Worm (Caenorhabditis elegans) whole organism, late embryonic: Measurements from ENCODE around the gene T10D4.7.

ENCODE experiments used
- C08G9.2 ChIP-seq: sonication (generic microtip); optimal IDR thresholded peaks from 2 replicates; lab custom pipeline; 2016; ENCODE audit warnings: mild to moderate bottlenecking, missing genetic modification characterization, moderate library complexity, missing compliant biosample characterization
- C38D4.7 ChIP-seq: fragments of 200-800 bp; sonication (Bioruptor generic); optimal IDR thresholded peaks from 2 replicates; lab custom pipeline; 2018; ENCODE audit warnings: mild to moderate bottlenecking, missing genetic modification characterization, moderate library complexity, missing compliant biosample characterization
- F13H6.1 ChIP-seq: sonication (generic microtip); optimal IDR thresholded peaks from 2 replicates; lab custom pipeline; 2016; ENCODE audit warnings: missing genetic modification characterization, missing compliant biosample characterization
- K02D7.2 ChIP-seq: sonication (generic microtip); optimal IDR thresholded peaks from 2 replicates; lab custom pipeline; 2017; ENCODE audit warnings: mild to moderate bottlenecking, missing genetic modification characterization, missing compliant biosample characterization
- T23F11.4 ChIP-seq: fragments of 200-800 bp; sonication (Bioruptor generic); optimal IDR thresholded peaks from 2 replicates; lab custom pipeline; 2018; ENCODE audit warnings: mild to moderate bottlenecking, missing genetic modification characterization, missing compliant biosample characterization
- ahr-1 ChIP-seq: sonication (generic microtip); optimal IDR thresholded peaks from 2 replicates; lab custom pipeline; 2016; ENCODE audit warnings: missing genetic modification characterization, missing compliant biosample characterization
- ceh-14 ChIP-seq: sonication (generic microtip); optimal IDR thresholded peaks from 2 replicates; lab custom pipeline; 2016; ENCODE audit warnings: missing genotype, missing genetic modification characterization, missing compliant biosample characterization
- ceh-18 ChIP-seq: sonication (generic microtip); optimal IDR thresholded peaks from 2 replicates; lab custom pipeline; 2016; ENCODE audit warnings: missing genetic modification characterization, missing compliant biosample characterization
- ceh-19 ChIP-seq: fragments of 200-800 bp; sonication (Bioruptor generic); optimal IDR thresholded peaks from 2 replicates; lab custom pipeline; 2018; ENCODE audit warnings: mild to moderate bottlenecking, missing genetic modification characterization, missing compliant biosample characterization
- ceh-2 ChIP-seq: sonication (generic microtip); optimal IDR thresholded peaks from 2 replicates; lab custom pipeline; 2016; ENCODE audit warnings: missing genotype, missing genetic modification characterization, missing compliant biosample characterization
- ceh-24 ChIP-seq: sonication (generic microtip); optimal IDR thresholded peaks from 2 replicates; lab custom pipeline; 2016; ENCODE audit warnings: mild to moderate bottlenecking, missing genetic modification characterization, missing compliant biosample characterization
- ceh-31 ChIP-seq: sonication (generic microtip); optimal IDR thresholded peaks from 2 replicates; lab custom pipeline; 2016; ENCODE audit warnings: missing genetic modification characterization, missing compliant biosample characterization
- ceh-34 ChIP-seq: sonication (generic microtip); optimal IDR thresholded peaks from 2 replicates; lab custom pipeline; 2016; ENCODE audit warnings: mild to moderate bottlenecking, missing genetic modification characterization, missing compliant biosample characterization
- ceh-6 ChIP-seq: fragments of 200-800 bp; sonication (Bioruptor generic); optimal IDR thresholded peaks from 2 replicates; lab custom pipeline; 2018; ENCODE audit warnings: mild to moderate bottlenecking, missing genetic modification characterization, missing compliant biosample characterization
- che-1 ChIP-seq: sonication (generic microtip); optimal IDR thresholded peaks from 2 replicates; lab custom pipeline; 2016; ENCODE audit warnings: mild to moderate bottlenecking, missing genetic modification characterization, missing compliant biosample characterization
- dve-1 ChIP-seq: sonication (generic microtip); optimal IDR thresholded peaks from 2 replicates; lab custom pipeline; 2017; ENCODE audit warnings: antibody characterized with exemption, mild to moderate bottlenecking, missing genetic modification characterization, missing compliant biosample characterization
- elt-2 ChIP-seq: sonication (generic microtip); optimal IDR thresholded peaks from 2 replicates; lab custom pipeline; 2016; ENCODE audit warnings: missing genetic modification reagents, missing genetic modification characterization, missing compliant biosample characterization
- ets-4 ChIP-seq: sonication (generic microtip); optimal IDR thresholded peaks from 2 replicates; lab custom pipeline; 2016; ENCODE audit warnings: missing genetic modification characterization, missing compliant biosample characterization
- eyg-1 ChIP-seq: sonication (generic microtip); optimal IDR thresholded peaks from 2 replicates; lab custom pipeline; 2016; ENCODE audit warnings: missing genotype, missing genetic modification characterization, missing compliant biosample characterization
- fkh-10 ChIP-seq: fragments of 150-350 bp; optimal IDR thresholded peaks from 2 replicates; lab custom pipeline; 2014; ENCODE audit warnings: missing biosample characterization, missing genetic modification reagents, missing genetic modification characterization
- hlh-30 ChIP-seq: sonication (generic microtip); optimal IDR thresholded peaks from 2 replicates; lab custom pipeline; 2017; ENCODE audit warnings: antibody characterized with exemption, missing genetic modification characterization, missing compliant biosample characterization; ENCODE audit not compliant: insufficient read depth
- lim-6 ChIP-seq: sonication (generic microtip); optimal IDR thresholded peaks from 2 replicates; lab custom pipeline; 2016; ENCODE audit warnings: missing genetic modification characterization, missing compliant biosample characterization
- nfya-1 ChIP-seq: sonication (generic microtip); optimal IDR thresholded peaks from 2 replicates; lab custom pipeline; 2017; ENCODE audit warnings: missing genetic modification characterization, mild to moderate bottlenecking, missing compliant biosample characterization, antibody characterized with exemption, moderate library complexity
- nhr-11 ChIP-seq: fragments of 150-350 bp; optimal IDR thresholded peaks from 2 replicates; lab custom pipeline; 2014; ENCODE audit warnings: missing biosample characterization, missing genetic modification characterization
- nhr-232 ChIP-seq: sonication (generic microtip); optimal IDR thresholded peaks from 2 replicates; lab custom pipeline; 2016; ENCODE audit warnings: missing genetic modification characterization, missing compliant biosample characterization
- pag-3 ChIP-seq: sonication (generic microtip); optimal IDR thresholded peaks from 2 replicates; lab custom pipeline; 2016; ENCODE audit warnings: missing compliant biosample characterization, missing genetic modification characterization, borderline replicate concordance
- pat-9 ChIP-seq: fragments of 200-800 bp; sonication (Bioruptor generic); optimal IDR thresholded peaks from 2 replicates; lab custom pipeline; 2018; ENCODE audit warnings: mild to moderate bottlenecking, missing genetic modification characterization, moderate library complexity, missing compliant biosample characterization
- pha-2 ChIP-seq: sonication (generic microtip); optimal IDR thresholded peaks from 2 replicates; lab custom pipeline; 2017; ENCODE audit warnings: mild to moderate bottlenecking, missing genetic modification characterization, missing compliant biosample characterization
- pha-4 ChIP-seq: fragments of 150-350 bp; optimal IDR thresholded peaks from 2 replicates; lab custom pipeline; 2018; ENCODE audit warnings: missing biosample characterization, missing genetic modification reagents, missing genetic modification characterization
- ref-2 ChIP-seq: sonication (generic microtip); optimal IDR thresholded peaks from 2 replicates; lab custom pipeline; 2016; ENCODE audit warnings: missing genetic modification characterization, missing compliant biosample characterization
- rnt-1 ChIP-seq: sonication (generic microtip); optimal IDR thresholded peaks from 2 replicates; lab custom pipeline; 2016; ENCODE audit warnings: missing genetic modification characterization, missing compliant biosample characterization
- sox-4 ChIP-seq: sonication (generic microtip); optimal IDR thresholded peaks from 2 replicates; lab custom pipeline; 2017; ENCODE audit warnings: mild to moderate bottlenecking, missing genetic modification characterization, inconsistent platforms, missing compliant biosample characterization
- tbx-2 ChIP-seq: sonication (generic microtip); optimal IDR thresholded peaks from 2 replicates; lab custom pipeline; 2016; ENCODE audit warnings: missing genetic modification characterization, missing compliant biosample characterization
- tbx-7 ChIP-seq: sonication (generic microtip); optimal IDR thresholded peaks from 2 replicates; lab custom pipeline; 2016; ENCODE audit warnings: missing genotype, missing genetic modification characterization, missing compliant biosample characterization
- unc-3 ChIP-seq, 2 experiments: fragments of 200-800 bp in 1 of 2; sonication (Bioruptor generic) in 1 of 2; sonication (generic microtip) in 1 of 2; conservative IDR thresholded peaks in 1 of 2; optimal IDR thresholded peaks in 1 of 2; 2 replicates each; pipeline versions ENCODE4 v1.3.6 to Lab custom; 2016 to 2022; ENCODE audit warnings: missing compliant biosample characterization in 2 of 2, missing genetic modification characterization in 2 of 2, missing genetic modification reagents in 1 of 2
- unc-42 ChIP-seq: sonication (generic microtip); optimal IDR thresholded peaks from 2 replicates; lab custom pipeline; 2016; ENCODE audit warnings: missing genotype, missing genetic modification characterization, missing compliant biosample characterization
- unc-55 ChIP-seq: sonication (generic microtip); optimal IDR thresholded peaks from 2 replicates; lab custom pipeline; 2017; ENCODE audit warnings: missing biosample characterization, missing genetic modification reagents, missing genetic modification characterization
- unc-86 ChIP-seq: sonication (generic microtip); optimal IDR thresholded peaks from 2 replicates; lab custom pipeline; 2016; ENCODE audit warnings: missing genetic modification characterization, missing compliant biosample characterization
- ztf-16 ChIP-seq: sonication (generic microtip); optimal IDR thresholded peaks from 2 replicates; lab custom pipeline; 2017; ENCODE audit warnings: missing genetic modification characterization, missing compliant biosample characterization

The T10D4.7 gene

ce11 chrII:3076915-3077314 lies 40.7 kb upstream of the T10D4.7 start, which contains the start of gene Y25C1A.8:
TSS of gene Y25C1A.8 (minus strand) at chrII:3076959.
- TF ChIP-seq sox-4 (tag; lab: Kevin White, UChicago) (peak; percentile 53), C38D4.7 (GFP tag; lab: Kevin White, UChicago) (peak; percentile 20), elt-2 (tag; lab: Kevin White, UChicago) (peak; percentile 69), ceh-24 (no peak), ceh-34 (tag; lab: Kevin White, UChicago) (peak; percentile 93), ceh-18 (tag; lab: Kevin White, UChicago) (peak; percentile 49), nhr-232 (tag; lab: Kevin White, UChicago) (no peak), ceh-31 (tag; lab: Kevin White, UChicago) (peak; percentile 79), nhr-11 (tag; lab: Kevin White, UChicago) (no peak), unc-86 (tag; lab: Kevin White, UChicago) (peak; percentile 15), che-1 (tag; lab: Kevin White, UChicago) (peak; percentile 15), eyg-1 (tag; lab: Kevin White, UChicago) (no peak), ceh-14 (tag; lab: Kevin White, UChicago) (peak; percentile 38), unc-3 (GFP tag; conservative IDR thresholded peaks at IDR 0.05; lab: Robert Waterston, UW) (peak; percentile 52; the same call in 1 of the 2 replicates), unc-3 (tag; optimal IDR thresholded peaks at IDR 0.05; lab: Kevin White, UChicago) (peak; percentile 38), ceh-19 (GFP tag; lab: Kevin White, UChicago) (peak; percentile 42), tbx-2 (tag; lab: Kevin White, UChicago) (peak; percentile 63), ceh-6 (GFP tag; lab: Kevin White, UChicago) (peak; percentile 38), C08G9.2 (tag; lab: Kevin White, UChicago) (peak; percentile 35), pha-4 (no peak), rnt-1 (tag; lab: Kevin White, UChicago) (peak; percentile 59), hlh-30 (peak; percentile 82), nfya-1 (tag; lab: Kevin White, UChicago) (peak; percentile 94), ceh-2 (peak; percentile 34), unc-55 (GFP tag; lab: Kevin White, UChicago) (peak; percentile 71), ref-2 (tag; lab: Kevin White, UChicago) (no peak), T23F11.4 (GFP tag; lab: Kevin White, UChicago) (peak; percentile 41), pha-2 (tag; lab: Kevin White, UChicago) (peak; percentile 26), unc-42 (tag; lab: Kevin White, UChicago) (peak; percentile 80)
- TF ChIP-seq, all 69 proteins: peak for 22

- TF ChIP-seq unc-86 (tag; lab: Kevin White, UChicago) (no peak), tbx-7 (tag; lab: Kevin White, UChicago) (no peak)
These were observed 39.1 kb upstream of the T10D4.7 start, which contains the start of gene copb-1 for ce11 chrII:3078496-3078895. TSS of gene copb-1 (plus strand) at chrII:3078796.

DNA sequence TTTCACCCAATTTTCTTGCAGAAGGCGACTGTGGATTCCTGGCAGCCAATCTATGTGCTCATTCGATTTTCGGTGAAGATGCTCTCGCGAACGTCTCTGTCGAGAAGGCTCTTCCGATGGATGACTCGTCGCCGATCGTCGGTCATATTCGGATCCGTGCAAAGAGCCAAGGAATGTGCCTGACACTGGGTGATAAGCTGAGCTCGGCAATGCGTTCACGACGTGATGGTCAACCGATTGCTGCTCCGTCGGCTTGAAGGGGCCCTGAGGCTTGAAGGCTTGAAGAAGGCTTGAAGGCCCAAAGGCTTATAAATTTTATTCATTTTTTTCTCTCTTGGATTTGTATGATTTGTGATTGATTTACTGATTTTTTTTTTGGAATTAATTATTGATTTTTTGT lies 30.4 kb upstream of the T10D4.7 start:
- TF ChIP-seq K02D7.2 (no peak), ceh-34 (tag; lab: Kevin White, UChicago) (no peak), unc-42 (tag; lab: Kevin White, UChicago) (no peak), fkh-10 (GFP tag; lab: Kevin White, UChicago) (no peak), ets-4 (no peak), elt-2 (tag; lab: Kevin White, UChicago) (no peak), F13H6.1 (tag; lab: Kevin White, UChicago) (no peak), unc-86 (tag; lab: Kevin White, UChicago) (no peak), ahr-1 (tag; lab: Kevin White, UChicago) (no peak), sox-4 (tag; lab: Kevin White, UChicago) (no peak), pag-3 (tag; lab: Kevin White, UChicago) (no peak), dve-1 (tag; lab: Kevin White, UChicago) (no peak), eyg-1 (tag; lab: Kevin White, UChicago) (no peak), ceh-31 (tag; lab: Kevin White, UChicago) (no peak), pat-9 (tag; lab: Kevin White, UChicago) (no peak), ztf-16 (tag; lab: Kevin White, UChicago) (no peak), lim-6 (tag; lab: Kevin White, UChicago) (no peak)
